Fruit fly (Drosophila melanogaster) whole organism, embryonic: ENCODE results near the gene Dad1.

Source experiments
- Bdp1 ChIP-seq: fragments of 200-800 bp; sonication (Bioruptor generic); optimal IDR thresholded peaks from 3 replicates; lab custom pipeline; 2016; ENCODE audit warnings: missing biosample characterization, missing genetic modification characterization
- Blimp-1 ChIP-seq: fragments of 200-800 bp; sonication (Bioruptor generic); optimal IDR thresholded peaks from 3 replicates; lab custom pipeline; 2018; ENCODE audit warnings: missing biosample characterization, missing genetic modification characterization, mild to moderate bottlenecking, moderate library complexity, missing genetic modification reagents
- CG10565 ChIP-seq: fragments of 200-800 bp; sonication (Bioruptor generic); optimal IDR thresholded peaks from 3 replicates; lab custom pipeline; 2016; ENCODE audit warnings: missing biosample characterization, mild to moderate bottlenecking, missing genetic modification characterization
- CG10979 ChIP-seq: fragments of 200-800 bp; sonication (Bioruptor generic); optimal IDR thresholded peaks from 2 replicates; lab custom pipeline; 2018; ENCODE audit warnings: missing biosample characterization, mild to moderate bottlenecking, missing genetic modification characterization, moderate library complexity
- CG11093 ChIP-seq: fragments of 200-800 bp; sonication (Bioruptor generic); IDR thresholded peaks from 3 replicates; pipeline ENCODE4 v1.3.6; 2022; ENCODE audit warnings: missing biosample characterization, missing genetic modification characterization
- CG11504 ChIP-seq: fragments of 200-800 bp; sonication (Bioruptor generic); optimal IDR thresholded peaks from 3 replicates; lab custom pipeline; 2019; ENCODE audit warnings: missing biosample characterization, mild to moderate bottlenecking, missing genetic modification characterization, moderate library complexity
- CG13123 ChIP-seq: fragments of 200-800 bp; sonication (Bioruptor generic); optimal IDR thresholded peaks from 2 replicates; lab custom pipeline; 2016; ENCODE audit warnings: missing biosample characterization, missing genetic modification characterization
- CG14667 ChIP-seq: fragments of 200-800 bp; sonication (Bioruptor generic); IDR thresholded peaks from 2 replicates; pipeline ENCODE4 v1.3.6; 2022; ENCODE audit warnings: missing biosample characterization, missing genetic modification characterization
- CG15601 ChIP-seq: fragments of 200-800 bp; sonication (Bioruptor generic); optimal IDR thresholded peaks from 3 replicates; lab custom pipeline; 2019; ENCODE audit warnings: missing biosample characterization, mild to moderate bottlenecking, missing genetic modification characterization, moderate library complexity
- CG1603 ChIP-seq: fragments of 200-800 bp; sonication (Bioruptor generic); optimal IDR thresholded peaks from 2 replicates; lab custom pipeline; 2019; ENCODE audit warnings: missing biosample characterization, mild to moderate bottlenecking, missing genetic modification characterization, moderate library complexity
- CG17328 ChIP-seq: fragments of 200-800 bp; sonication (Bioruptor generic); IDR thresholded peaks from 2 replicates; pipeline ENCODE4 v1.3.6; 2022; ENCODE audit warnings: missing biosample characterization, missing genetic modification characterization
- CG17361 ChIP-seq: fragments of 200-800 bp; sonication (Bioruptor generic); IDR thresholded peaks from 3 replicates; pipeline ENCODE4 v1.3.6; 2022; ENCODE audit warnings: missing biosample characterization, missing genetic modification characterization
- CG18262 ChIP-seq: fragments of 200-800 bp; optimal IDR thresholded peaks from 3 replicates; lab custom pipeline; 2019; ENCODE audit warnings: missing biosample characterization, mild to moderate bottlenecking, missing genetic modification characterization, moderate library complexity
- CG32767 ChIP-seq: fragments of 200-800 bp; sonication (Bioruptor generic); IDR thresholded peaks from 2 replicates; pipeline ENCODE4 v1.3.6; 2022; ENCODE audit warnings: missing biosample characterization, missing genetic modification characterization
- CG32772 ChIP-seq: fragments of 200-800 bp; sonication (Bioruptor generic); IDR thresholded peaks from 2 replicates; pipeline ENCODE4 v1.3.6; 2022; ENCODE audit warnings: missing biosample characterization, missing genetic modification characterization
- CG3281 ChIP-seq: fragments of 200-800 bp; sonication (Bioruptor generic); optimal IDR thresholded peaks from 3 replicates; lab custom pipeline; 2017; ENCODE audit warnings: missing biosample characterization, mild to moderate bottlenecking, missing genetic modification characterization
- CG7556 ChIP-seq: fragments of 200-800 bp; sonication (Bioruptor generic); optimal IDR thresholded peaks from 2 replicates; lab custom pipeline; 2017; ENCODE audit warnings: missing biosample characterization, mild to moderate bottlenecking, missing genetic modification characterization
- CG7987 ChIP-seq: fragments of 200-800 bp; sonication (Bioruptor generic); optimal IDR thresholded peaks from 2 replicates; lab custom pipeline; 2018; ENCODE audit warnings: missing biosample characterization, mild to moderate bottlenecking, missing genetic modification characterization, moderate library complexity
- CG9797 ChIP-seq: fragments of 200-800 bp; sonication (Bioruptor generic); optimal IDR thresholded peaks from 3 replicates; lab custom pipeline; 2018; ENCODE audit warnings: missing biosample characterization, mild to moderate bottlenecking, missing genetic modification characterization
- CoRest ChIP-seq: fragments of 200-800 bp; sonication (Bioruptor generic); optimal IDR thresholded peaks from 3 replicates; lab custom pipeline; 2018; ENCODE audit warnings: missing biosample characterization, mild to moderate bottlenecking, missing genetic modification characterization, moderate library complexity
- D ChIP-seq, 2 experiments: fragments of 200-800 bp in 1 of 2; fragments of >200 bp in 1 of 2; sonication (Bioruptor generic) in 1 of 2; optimal IDR thresholded peaks; 2 replicates in 1 of 2; 3 replicates in 1 of 2; lab custom pipeline; 2017; ENCODE audit warnings: mild to moderate bottlenecking in 1 of 2, missing biosample characterization in 1 of 2, missing genetic modification characterization in 1 of 2, missing genetic modification reagents in 1 of 2
- Dek ChIP-seq: fragments of 200-800 bp; sonication (Bioruptor generic); optimal IDR thresholded peaks from 3 replicates; lab custom pipeline; 2019; ENCODE audit warnings: missing biosample characterization, mild to moderate bottlenecking, missing genetic modification characterization, moderate library complexity
- Dref ChIP-seq: fragments of 200-800 bp; sonication (Bioruptor generic); IDR thresholded peaks from 2 replicates; pipeline ENCODE4 v1.3.6; 2022; ENCODE audit warnings: missing biosample characterization, missing genetic modification characterization
- Eip74EF ChIP-seq, 2 experiments: fragments of 200-800 bp in 1 of 2; fragments of >200 bp in 1 of 2; sonication (Bioruptor generic) in 1 of 2; optimal IDR thresholded peaks; 2 replicates each; lab custom pipeline; 2017 to 2019; ENCODE audit warnings: missing biosample characterization in 2 of 2, missing genetic modification characterization in 2 of 2, mild to moderate bottlenecking in 1 of 2, moderate library complexity in 1 of 2
- Fer3 ChIP-seq: fragments of 200-800 bp; sonication (Bioruptor generic); optimal IDR thresholded peaks from 2 replicates; lab custom pipeline; 2018; ENCODE audit warnings: missing biosample characterization, mild to moderate bottlenecking, missing genetic modification characterization, moderate library complexity
- HLHmδ ChIP-seq: fragments of 200-800 bp; sonication (Bioruptor generic); optimal IDR thresholded peaks from 2 replicates; lab custom pipeline; 2018; ENCODE audit warnings: missing biosample characterization, mild to moderate bottlenecking, missing genetic modification characterization, moderate library complexity
- Hey ChIP-seq: fragments of 200-800 bp; sonication (Bioruptor generic); optimal IDR thresholded peaks from 3 replicates; lab custom pipeline; 2018; ENCODE audit warnings: missing biosample characterization, mild to moderate bottlenecking, missing genetic modification characterization
- Lpt ChIP-seq: fragments of >200 bp; optimal IDR thresholded peaks from 2 replicates; lab custom pipeline; 2018; ENCODE audit warnings: missing biosample characterization, missing genetic modification characterization
- MESR4 ChIP-seq: fragments of 200-800 bp; sonication (Bioruptor generic); optimal IDR thresholded peaks from 2 replicates; lab custom pipeline; 2018; ENCODE audit warnings: missing biosample characterization, mild to moderate bottlenecking, missing genetic modification characterization, moderate library complexity
- Mrtf ChIP-seq: fragments of 200-800 bp; sonication (Bioruptor generic); IDR thresholded peaks from 3 replicates; pipeline ENCODE4 v1.3.6; 2022; ENCODE audit warnings: missing biosample characterization, missing genetic modification characterization
- Scr ChIP-seq: fragments of 200-800 bp; sonication (Bioruptor generic); IDR thresholded peaks from 2 replicates; pipeline ENCODE4 v1.3.6; 2022; ENCODE audit warnings: missing biosample characterization, missing genetic modification characterization; ENCODE audit not compliant: partially characterized antibody
- Sry-β ChIP-seq: fragments of 200-800 bp; sonication (Bioruptor generic); optimal IDR thresholded peaks from 2 replicates; lab custom pipeline; 2018; ENCODE audit warnings: missing biosample characterization, mild to moderate bottlenecking, missing genetic modification characterization, moderate library complexity
- Stat92E ChIP-seq, 3 experiments: fragments of >200 bp in 2 of 3; fragments of 200-800 bp in 1 of 3; sonication (Bioruptor generic) in 1 of 3; optimal IDR thresholded peaks; 2 replicates each; lab custom pipeline; 2017 to 2019; ENCODE audit warnings: missing biosample characterization in 3 of 3, missing genetic modification characterization in 3 of 3, mild to moderate bottlenecking in 1 of 3, moderate library complexity in 1 of 3
- Vsx1 ChIP-seq: fragments of 200-800 bp; sonication (Bioruptor generic); optimal IDR thresholded peaks from 2 replicates; lab custom pipeline; 2017; ENCODE audit warnings: missing biosample characterization, mild to moderate bottlenecking, missing genetic modification characterization, missing genetic modification reagents
- ac ChIP-seq: fragments of 200-800 bp; sonication (Bioruptor generic); optimal IDR thresholded peaks from 3 replicates; lab custom pipeline; 2017; ENCODE audit warnings: missing biosample characterization, mild to moderate bottlenecking, missing genetic modification characterization
- al ChIP-seq: fragments of 200-800 bp; sonication (Bioruptor generic); IDR thresholded peaks from 2 replicates; pipeline ENCODE4 v1.3.6; 2022; ENCODE audit warnings: missing biosample characterization, missing genetic modification characterization
- ase ChIP-seq: fragments of 200-800 bp; sonication (Bioruptor generic); IDR thresholded peaks from 3 replicates; pipeline ENCODE4 v1.3.6; 2022; ENCODE audit warnings: missing biosample characterization, missing genetic modification characterization
- danr ChIP-seq: fragments of 200-800 bp; sonication (Bioruptor generic); IDR thresholded peaks from 2 replicates; pipeline ENCODE4 v1.3.6; 2022; ENCODE audit warnings: missing biosample characterization, missing genetic modification characterization
- disco-r ChIP-seq: fragments of 200-800 bp; sonication (Bioruptor generic); optimal IDR thresholded peaks from 2 replicates; lab custom pipeline; 2016; ENCODE audit warnings: missing biosample characterization, missing genetic modification characterization
- dysf ChIP-seq: fragments of 200-800 bp; sonication (Bioruptor generic); IDR thresholded peaks from 3 replicates; pipeline ENCODE4 v1.3.6; 2022; ENCODE audit warnings: missing biosample characterization, missing genetic modification characterization
- en ChIP-seq: fragments of 200-800 bp; sonication (Bioruptor generic); optimal IDR thresholded peaks from 2 replicates; lab custom pipeline; 2016; ENCODE audit warnings: missing biosample characterization, missing genetic modification characterization
- gcm ChIP-seq: fragments of 200-800 bp; sonication (Bioruptor generic); optimal IDR thresholded peaks from 2 replicates; lab custom pipeline; 2019; ENCODE audit warnings: missing biosample characterization, mild to moderate bottlenecking, missing genetic modification characterization, moderate library complexity
- inv ChIP-seq: fragments of 200-800 bp; sonication (Bioruptor generic); IDR thresholded peaks from 2 replicates; pipeline ENCODE4 v1.3.6; 2022; ENCODE audit warnings: missing biosample characterization, missing genetic modification characterization; ENCODE audit not compliant: partially characterized antibody
- lab ChIP-seq: fragments of 200-800 bp; sonication (Bioruptor generic); optimal IDR thresholded peaks from 3 replicates; lab custom pipeline; 2017; ENCODE audit warnings: missing biosample characterization, missing genetic modification characterization, mild to moderate bottlenecking, moderate library complexity, missing genetic modification reagents
- pfk ChIP-seq: fragments of 200-800 bp; sonication (Bioruptor generic); optimal IDR thresholded peaks from 2 replicates; lab custom pipeline; 2018; ENCODE audit warnings: missing biosample characterization, mild to moderate bottlenecking, missing genetic modification characterization, moderate library complexity
- sim ChIP-seq: fragments of 200-800 bp; sonication (Bioruptor generic); IDR thresholded peaks from 2 replicates; pipeline ENCODE4 v1.3.6; 2022; ENCODE audit warnings: missing biosample characterization, missing genetic modification characterization
- tll ChIP-seq, 2 experiments: fragments of 200-800 bp in 1 of 2; fragments of >200 bp in 1 of 2; sonication (Bioruptor generic) in 1 of 2; optimal IDR thresholded peaks; 2 replicates each; lab custom pipeline; 2017 to 2019; ENCODE audit warnings: missing biosample characterization in 2 of 2, missing genetic modification characterization in 2 of 2, mild to moderate bottlenecking in 1 of 2, moderate library complexity in 1 of 2
- zf30C ChIP-seq: fragments of 200-800 bp; sonication (Bioruptor generic); optimal IDR thresholded peaks from 3 replicates; lab custom pipeline; 2018; ENCODE audit warnings: missing biosample characterization, mild to moderate bottlenecking, missing genetic modification characterization

Gene Dad1

DNA sequence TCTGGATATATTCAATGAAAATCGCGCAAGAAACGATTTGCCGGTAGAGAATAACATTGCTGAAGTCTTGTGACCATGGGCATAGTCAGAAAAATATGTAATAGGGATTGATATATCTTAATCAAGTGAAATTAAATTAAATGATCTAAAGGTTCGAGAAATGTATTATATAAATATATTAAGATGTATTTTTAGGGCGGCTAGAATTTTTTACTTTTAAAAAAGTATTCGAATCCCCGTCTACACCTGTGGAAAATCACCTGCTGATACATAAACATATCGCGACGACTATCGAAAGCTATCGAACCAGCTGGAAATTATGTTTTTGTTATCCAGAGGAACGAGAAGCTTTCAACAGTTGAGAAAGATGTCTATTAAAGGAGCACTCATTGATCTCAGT, 7.2 kb downstream of the Dad1 start, which contains the start of the genes CG13390 and CG17294 (continued):
- TF ChIP-seq Bdp1 (GFP tag; lab: Kevin White, UChicago) (peak; percentile 88), Fer3 (tag; lab: Kevin White, UChicago) (peak; percentile 100), sim (GFP tag; lab: Robert Waterston, UW) (peak; percentile 99), CG10565 (peak; percentile 93), CG3281 (peak; percentile 100), pfk (GFP tag; lab: Kevin White, UChicago) (peak; percentile 79), Mrtf (peak; percentile 99), Lpt (GFP tag; lab: Kevin White, UChicago) (no peak), CG32772 (GFP tag; lab: Robert Waterston, UW) (peak; percentile 100), gcm (GFP tag; lab: Kevin White, UChicago) (peak; percentile 99), HLHmδ (GFP tag; lab: Kevin White, UChicago) (no peak), CG17328 (peak; percentile 100), disco-r (GFP tag; lab: Kevin White, UChicago) (peak; percentile 87), inv (GFP tag; lab: Robert Waterston, UW) (peak; percentile 71; the same call in 1 of the 2 replicates), Vsx1 (peak; percentile 98), en (GFP tag; lab: Kevin White, UChicago) (peak; percentile 79), Blimp-1 (GFP tag; lab: Kevin White, UChicago) (peak; percentile 99), Dek (tag; lab: Kevin White, UChicago) (peak; percentile 100), CG15601 (tag; lab: Kevin White, UChicago) (peak; percentile 99), CG9797 (GFP tag; lab: Kevin White, UChicago) (peak; percentile 65), MESR4 (GFP tag; lab: Kevin White, UChicago) (peak; percentile 82), CoRest (tag; lab: Kevin White, UChicago) (peak; percentile 100), zf30C (GFP tag; lab: Kevin White, UChicago) (peak; percentile 54), CG11504 (peak; percentile 98), Sry-β (GFP tag; lab: Kevin White, UChicago) (peak; percentile 76), CG7556 (GFP tag; lab: Kevin White, UChicago) (peak; percentile 99), CG13123 (peak; percentile 98), CG18262 (tag; lab: Kevin White, UChicago) (peak; percentile 100), CG14667 (GFP tag; lab: Robert Waterston, UW) (peak; percentile 99), Eip74EF (GFP tag; optimal IDR thresholded peaks at IDR 0.05; lab: Kevin White, UChicago) (peak in 1 of 2 experiments; percentile 100), D (optimal IDR thresholded peaks at IDR 0.05; lab: Kevin White, UChicago) (no peak), D (GFP tag; optimal IDR thresholded peaks at IDR 0.05; lab: Kevin White, UChicago) (peak; percentile 99), dysf (GFP tag; lab: Robert Waterston, UW) (peak; percentile 100), lab (peak; percentile 100), Stat92E (GFP tag; optimal IDR thresholded peaks at IDR 0.05; lab: Kevin White, UChicago) (peak in 1 of 3 experiments; percentile 98), tll (GFP tag; optimal IDR thresholded peaks at IDR 0.05; lab: Kevin White, UChicago) (peak in 1 of 2 experiments; percentile 84), ac (peak; percentile 97), CG17361 (GFP tag; lab: Robert Waterston, UW) (peak; percentile 100), Scr (peak; percentile 79), CG1603 (tag; lab: Kevin White, UChicago) (peak; percentile 96), CG7987 (GFP tag; lab: Kevin White, UChicago) (peak; percentile 98), ase (GFP tag; lab: Robert Waterston, UW) (peak; percentile 99), CG32767 (GFP tag; lab: Robert Waterston, UW) (peak; percentile 99), Hey (tag; lab: Kevin White, UChicago) (peak; percentile 92), Dref (GFP tag; lab: Robert Waterston, UW) (peak; percentile 65), CG10979 (tag; lab: Kevin White, UChicago) (peak; percentile 99), danr (peak; percentile 99), CG11093 (GFP tag; lab: Robert Waterston, UW) (peak; percentile 99), al (GFP tag; lab: Robert Waterston, UW) (peak; percentile 100)
